Fruit fly (Drosophila melanogaster) whole organism, embryonic: ENCODE data around the gene CG43350.

ENCODE experiments used
- ATbp ChIP-seq: fragments of 200-800 bp; sonication (Bioruptor generic); optimal IDR thresholded peaks from 2 replicates; lab custom pipeline; 2017; ENCODE audit warnings: missing biosample characterization, mild to moderate bottlenecking, missing genetic modification characterization, missing genetic modification reagents
- B-H2 ChIP-seq: fragments of 200-800 bp; sonication (Bioruptor generic); optimal IDR thresholded peaks from 2 replicates; lab custom pipeline; 2018; ENCODE audit warnings: missing biosample characterization, mild to moderate bottlenecking, missing genetic modification characterization
- CG10267 ChIP-seq: fragments of 200-800 bp; sonication (Bioruptor generic); optimal IDR thresholded peaks from 2 replicates; lab custom pipeline; 2018; ENCODE audit warnings: missing biosample characterization, mild to moderate bottlenecking, missing genetic modification characterization, moderate library complexity
- CG10321 ChIP-seq: fragments of 200-800 bp; sonication (Bioruptor generic); IDR thresholded peaks from 2 replicates; pipeline ENCODE4 v1.3.6; 2022; ENCODE audit warnings: missing biosample characterization, missing genetic modification characterization
- CG11695 ChIP-seq: fragments of 200-800 bp; sonication (Bioruptor generic); IDR thresholded peaks from 3 replicates; pipeline ENCODE4 v1.3.6; 2022; ENCODE audit warnings: missing biosample characterization, missing genetic modification characterization
- CG12155 ChIP-seq: fragments of 200-800 bp; sonication (Bioruptor generic); optimal IDR thresholded peaks from 3 replicates; lab custom pipeline; 2016; ENCODE audit warnings: missing biosample characterization, missing genetic modification characterization
- CG12391 ChIP-seq: fragments of 200-800 bp; sonication (Bioruptor generic); optimal IDR thresholded peaks from 3 replicates; lab custom pipeline; 2018; ENCODE audit warnings: missing biosample characterization, mild to moderate bottlenecking, missing genetic modification characterization, moderate library complexity
- CG15696 ChIP-seq: fragments of 200-800 bp; sonication (Bioruptor generic); optimal IDR thresholded peaks from 2 replicates; lab custom pipeline; 2019; ENCODE audit warnings: missing biosample characterization, mild to moderate bottlenecking, missing genetic modification characterization, moderate library complexity
- CG1832 ChIP-seq: fragments of 200-800 bp; sonication (Bioruptor generic); optimal IDR thresholded peaks from 2 replicates; lab custom pipeline; 2017; ENCODE audit warnings: missing biosample characterization, mild to moderate bottlenecking, missing genetic modification characterization, inconsistent platforms
- CG32532 ChIP-seq: fragments of 200-800 bp; sonication (Bioruptor generic); IDR thresholded peaks from 2 replicates; pipeline ENCODE4 v1.3.6; 2022; ENCODE audit warnings: missing biosample characterization, missing genetic modification characterization
- CG32767 ChIP-seq: fragments of 200-800 bp; sonication (Bioruptor generic); IDR thresholded peaks from 2 replicates; pipeline ENCODE4 v1.3.6; 2022; ENCODE audit warnings: missing biosample characterization, missing genetic modification characterization
- CG32772 ChIP-seq: fragments of 200-800 bp; sonication (Bioruptor generic); IDR thresholded peaks from 2 replicates; pipeline ENCODE4 v1.3.6; 2022; ENCODE audit warnings: missing biosample characterization, missing genetic modification characterization
- CG34376 ChIP-seq: fragments of 200-800 bp; sonication (Bioruptor generic); optimal IDR thresholded peaks from 2 replicates; lab custom pipeline; 2018; ENCODE audit warnings: missing biosample characterization, mild to moderate bottlenecking, missing genetic modification characterization
- CG5180 ChIP-seq: fragments of 200-800 bp; sonication (Bioruptor generic); optimal IDR thresholded peaks from 3 replicates; lab custom pipeline; 2017; ENCODE audit warnings: missing biosample characterization, missing genetic modification characterization, mild to moderate bottlenecking, moderate library complexity, missing genetic modification reagents
- CG8281 ChIP-seq: fragments of 200-800 bp; sonication (Bioruptor generic); optimal IDR thresholded peaks from 2 replicates; lab custom pipeline; 2018; ENCODE audit warnings: missing biosample characterization, mild to moderate bottlenecking, missing genetic modification characterization, moderate library complexity
- CG8359 ChIP-seq: fragments of 200-800 bp; sonication (Bioruptor generic); optimal IDR thresholded peaks from 2 replicates; lab custom pipeline; 2017; ENCODE audit warnings: missing biosample characterization, mild to moderate bottlenecking, missing genetic modification characterization, borderline replicate concordance
- CG8388 ChIP-seq: fragments of 200-800 bp; sonication (Bioruptor generic); optimal IDR thresholded peaks from 2 replicates; lab custom pipeline; 2019; ENCODE audit warnings: missing biosample characterization, mild to moderate bottlenecking, missing genetic modification characterization, moderate library complexity
- CG9609 ChIP-seq: fragments of 200-800 bp; sonication (Bioruptor generic); optimal IDR thresholded peaks from 3 replicates; lab custom pipeline; 2016; ENCODE audit warnings: missing biosample characterization, missing genetic modification characterization
- CG9876 ChIP-seq: fragments of 200-800 bp; sonication (Bioruptor generic); optimal IDR thresholded peaks from 2 replicates; lab custom pipeline; 2016; ENCODE audit warnings: missing biosample characterization, missing genetic modification characterization
- CG9932 ChIP-seq: fragments of 200-800 bp; sonication (Bioruptor generic); IDR thresholded peaks from 2 replicates; pipeline ENCODE4 v1.3.6; 2022; ENCODE audit warnings: missing biosample characterization, missing genetic modification characterization
- Eip74EF ChIP-seq, 2 experiments: fragments of 200-800 bp in 1 of 2; fragments of >200 bp in 1 of 2; sonication (Bioruptor generic) in 1 of 2; optimal IDR thresholded peaks; 2 replicates each; lab custom pipeline; 2017 to 2019; ENCODE audit warnings: missing biosample characterization in 2 of 2, missing genetic modification characterization in 2 of 2, mild to moderate bottlenecking in 1 of 2, moderate library complexity in 1 of 2
- Ets65A ChIP-seq: fragments of 200-800 bp; sonication (Bioruptor generic); peaks from one replicate; lab custom pipeline; 2016; ENCODE audit warnings: missing biosample characterization, missing genetic modification characterization
- Hand ChIP-seq: fragments of 200-800 bp; sonication (Bioruptor generic); optimal IDR thresholded peaks from 2 replicates; lab custom pipeline; 2017; ENCODE audit warnings: mild to moderate bottlenecking, missing biosample characterization, missing genetic modification reagents, missing genetic modification characterization
- Kr ChIP-seq: fragments of 200-800 bp; sonication (Bioruptor generic); optimal IDR thresholded peaks from 2 replicates; lab custom pipeline; 2017; ENCODE audit warnings: missing biosample characterization, mild to moderate bottlenecking, missing genetic modification characterization
- Lhr ChIP-seq: fragments of 200-800 bp; sonication (Bioruptor generic); optimal IDR thresholded peaks from 3 replicates; lab custom pipeline; 2017; ENCODE audit warnings: mild to moderate bottlenecking, missing biosample characterization, missing genetic modification reagents, missing genetic modification characterization
- Max ChIP-seq: fragments of 200-800 bp; sonication (Bioruptor generic); optimal IDR thresholded peaks from 2 replicates; lab custom pipeline; 2016; ENCODE audit warnings: missing biosample characterization, mild to moderate bottlenecking, missing genetic modification characterization
- NK7.1 ChIP-seq: fragments of 200-800 bp; sonication (Bioruptor generic); optimal IDR thresholded peaks from 3 replicates; lab custom pipeline; 2016; ENCODE audit warnings: missing biosample characterization, missing genetic modification characterization
- NfI ChIP-seq: fragments of 200-800 bp; sonication (Bioruptor generic); optimal IDR thresholded peaks from 3 replicates; lab custom pipeline; 2018; ENCODE audit warnings: missing biosample characterization, mild to moderate bottlenecking, missing genetic modification characterization, moderate library complexity
- Rx ChIP-seq: fragments of 200-800 bp; sonication (Bioruptor generic); IDR thresholded peaks from 2 replicates; pipeline ENCODE4 v1.3.6; 2022; ENCODE audit warnings: missing biosample characterization, missing genetic modification characterization
- ap ChIP-seq: fragments of 200-800 bp; sonication (Bioruptor generic); IDR thresholded peaks from 2 replicates; pipeline ENCODE4 v1.3.6; 2022; ENCODE audit warnings: missing biosample characterization, missing genetic modification characterization
- ase ChIP-seq: fragments of 200-800 bp; sonication (Bioruptor generic); IDR thresholded peaks from 3 replicates; pipeline ENCODE4 v1.3.6; 2022; ENCODE audit warnings: missing biosample characterization, missing genetic modification characterization
- bbx ChIP-seq: fragments of 200-800 bp; sonication (Bioruptor generic); IDR thresholded peaks from 2 replicates; pipeline ENCODE4 v1.3.6; 2022; ENCODE audit warnings: missing biosample characterization, missing genetic modification characterization; ENCODE audit not compliant: partially characterized antibody
- bowl ChIP-seq: fragments of 200-800 bp; sonication (Bioruptor generic); IDR thresholded peaks from 2 replicates; pipeline ENCODE4 v1.3.6; 2022; ENCODE audit warnings: missing biosample characterization, missing genetic modification characterization
- da ChIP-seq: fragments of 200-800 bp; sonication (Bioruptor generic); optimal IDR thresholded peaks from 2 replicates; lab custom pipeline; 2016; ENCODE audit warnings: missing biosample characterization, missing genetic modification characterization
- gfzf ChIP-seq: fragments of 200-800 bp; sonication (Bioruptor generic); optimal IDR thresholded peaks from 2 replicates; lab custom pipeline; 2016; ENCODE audit warnings: missing biosample characterization, mild to moderate bottlenecking, missing genetic modification characterization, moderate library complexity
- hb ChIP-seq: fragments of 200-800 bp; sonication (Bioruptor generic); IDR thresholded peaks from 3 replicates; pipeline ENCODE4 v1.3.6; 2022; ENCODE audit warnings: missing biosample characterization, missing genetic modification characterization; ENCODE audit not compliant: partially characterized antibody
- hkb ChIP-seq, 2 experiments: fragments of 200-800 bp in 1 of 2; fragments of >200 bp in 1 of 2; sonication (Bioruptor generic) in 1 of 2; IDR thresholded peaks in 1 of 2; optimal IDR thresholded peaks in 1 of 2; 2 replicates each; pipeline versions ENCODE4 v1.3.6 to Lab custom; 2017 to 2022; ENCODE audit warnings: missing biosample characterization in 1 of 2, missing genetic modification characterization in 1 of 2
- ken ChIP-seq: fragments of 200-800 bp; sonication (Bioruptor generic); IDR thresholded peaks from 3 replicates; pipeline ENCODE4 v1.3.6; 2022; ENCODE audit warnings: missing biosample characterization, missing genetic modification characterization
- luna ChIP-seq: fragments of 200-800 bp; sonication (Bioruptor generic); optimal IDR thresholded peaks from 2 replicates; lab custom pipeline; 2016; ENCODE audit warnings: missing biosample characterization, missing genetic modification characterization
- prd ChIP-seq, 3 experiments: fragments of >200 bp in 2 of 3; fragments of 200-800 bp in 1 of 3; sonication (Bioruptor generic) in 1 of 3; optimal IDR thresholded peaks in 2 of 3; IDR thresholded peaks in 1 of 3; 2 replicates in 2 of 3; 3 replicates in 1 of 3; pipeline versions ENCODE4 v1.3.6 to Lab custom; 2017 to 2022; ENCODE audit warnings: missing biosample characterization in 1 of 3, missing genetic modification characterization in 1 of 3
- rib ChIP-seq: fragments of 200-800 bp; sonication (Bioruptor generic); IDR thresholded peaks from 2 replicates; pipeline ENCODE4 v1.3.6; 2022; ENCODE audit warnings: missing biosample characterization, missing genetic modification characterization
- schlank ChIP-seq: fragments of 200-800 bp; sonication (Bioruptor generic); optimal IDR thresholded peaks from 2 replicates; lab custom pipeline; 2018; ENCODE audit warnings: missing biosample characterization, mild to moderate bottlenecking, missing genetic modification characterization
- scrt ChIP-seq: fragments of 200-800 bp; sonication (Bioruptor generic); optimal IDR thresholded peaks from 2 replicates; lab custom pipeline; 2018; ENCODE audit warnings: missing biosample characterization, mild to moderate bottlenecking, missing genetic modification characterization, moderate library complexity
- toy ChIP-seq: fragments of 200-800 bp; sonication (Bioruptor generic); IDR thresholded peaks from 2 replicates; pipeline ENCODE4 v1.3.6; 2022; ENCODE audit warnings: missing biosample characterization, missing genetic modification characterization
- trh ChIP-seq: fragments of 200-800 bp; sonication (Bioruptor generic); optimal IDR thresholded peaks from 2 replicates; lab custom pipeline; 2016; ENCODE audit warnings: missing biosample characterization, missing genetic modification characterization
- ttk ChIP-seq: fragments of 200-800 bp; sonication (Bioruptor generic); IDR thresholded peaks from 2 replicates; pipeline ENCODE4 v2.1.2; 2022; ENCODE audit warnings: missing biosample characterization, missing genetic modification characterization
- z ChIP-seq: fragments of 200-800 bp; sonication (Bioruptor generic); IDR thresholded peaks from 3 replicates; pipeline ENCODE4 v1.3.6; 2022; ENCODE audit warnings: missing biosample characterization, missing genetic modification characterization
- zen2 ChIP-seq: fragments of 200-800 bp; sonication (Bioruptor generic); IDR thresholded peaks from 3 replicates; pipeline ENCODE4 v1.3.6; 2022; ENCODE audit warnings: missing biosample characterization, missing genetic modification characterization; ENCODE audit not compliant: partially characterized antibody

CG43350 gene

DNA sequence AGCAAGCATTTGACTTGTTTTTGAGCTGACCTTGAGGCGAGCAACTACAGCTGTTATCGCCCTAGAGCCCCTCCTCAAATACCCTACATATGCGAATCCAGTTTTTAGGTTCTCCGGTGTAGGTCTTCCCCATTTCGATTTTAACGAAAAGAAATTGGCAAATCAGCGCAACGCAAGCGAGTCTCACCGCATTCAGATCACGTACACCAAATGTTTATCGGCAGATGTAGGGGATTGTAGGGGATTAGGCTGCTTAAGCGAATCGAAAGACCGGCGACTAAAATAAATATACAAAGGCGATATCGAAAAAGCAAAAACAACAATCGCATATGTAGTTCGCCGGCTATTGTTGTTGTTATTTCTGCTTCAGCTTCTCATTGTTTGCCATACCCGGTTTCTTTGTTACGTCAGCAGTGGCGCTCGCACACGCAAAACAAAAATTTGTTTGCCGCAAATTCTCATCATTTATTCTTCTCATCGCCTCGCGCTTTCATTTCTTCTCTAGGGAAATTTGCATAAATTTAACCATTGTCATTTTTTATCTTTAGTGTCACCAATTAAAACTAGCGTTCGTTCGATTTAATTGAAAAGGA lies 38.8 kb downstream of the CG43350 start (continued):
- TF ChIP-seq hkb (optimal IDR thresholded peaks at IDR 0.05; lab: Kevin White, UChicago) (no peak), hkb (GFP tag; IDR thresholded peaks at IDR 0.05; lab: Robert Waterston, UW) (peak; percentile 69), B-H2 (GFP tag; lab: Kevin White, UChicago) (peak; percentile 8), CG9932 (GFP tag; lab: Robert Waterston, UW) (peak; percentile 93), Ets65A (GFP tag; lab: Kevin White, UChicago) (peak; percentile 96), zen2 (GFP tag; lab: Robert Waterston, UW) (no peak), CG1832 (GFP tag; lab: Kevin White, UChicago) (no peak), Eip74EF (GFP tag; optimal IDR thresholded peaks at IDR 0.05; lab: Kevin White, UChicago) (no peak), da (GFP tag; lab: Kevin White, UChicago) (peak; percentile 45), CG32767 (GFP tag; lab: Robert Waterston, UW) (no peak), gfzf (GFP tag; lab: Kevin White, UChicago) (no peak), bbx (GFP tag; lab: Robert Waterston, UW) (no peak), CG5180 (no peak), prd (optimal IDR thresholded peaks at IDR 0.05; lab: Kevin White, UChicago) (no peak), prd (GFP tag; IDR thresholded peaks at IDR 0.05; lab: Robert Waterston, UW) (peak; percentile 66), CG34376 (GFP tag; lab: Kevin White, UChicago) (no peak), ase (GFP tag; lab: Robert Waterston, UW) (0 out of 3 replicates have a peak, but pooled peaks have one; percentile 27), Kr (GFP tag; lab: Kevin White, UChicago) (no peak), CG12391 (tag; lab: Kevin White, UChicago) (peak; percentile 35), Lhr (GFP tag; lab: Kevin White, UChicago) (no peak), CG10321 (GFP tag; lab: Robert Waterston, UW) (no peak), CG11695 (GFP tag; lab: Robert Waterston, UW) (peak; percentile 61; the same call in 2 of the 3 replicates), CG12155 (GFP tag; lab: Kevin White, UChicago) (peak; percentile 81), CG9876 (peak; percentile 65), ATbp (peak; percentile 13), hb (GFP tag; lab: Robert Waterston, UW) (no peak), trh (GFP tag; lab: Kevin White, UChicago) (no peak), NfI (GFP tag; lab: Kevin White, UChicago) (peak; percentile 66), CG8359 (no peak), Hand (no peak), CG9609 (GFP tag; lab: Kevin White, UChicago) (peak; percentile 65), bowl (GFP tag; lab: Robert Waterston, UW) (no peak), ap (peak; percentile 66), schlank (peak; percentile 82), CG10267 (tag; lab: Kevin White, UChicago) (no peak), luna (GFP tag; lab: Kevin White, UChicago) (peak; percentile 46), toy (0 out of 2 replicates have a peak, but pooled peaks have one; percentile 35), scrt (GFP tag; lab: Kevin White, UChicago) (peak; percentile 41), ttk (GFP tag; lab: Robert Waterston, UW) (0 out of 2 replicates have a peak, but pooled peaks have one; percentile 16), NK7.1 (GFP tag; lab: Kevin White, UChicago) (peak; percentile 77), z (GFP tag; lab: Robert Waterston, UW) (no peak), CG32532 (GFP tag; lab: Robert Waterston, UW) (peak; percentile 85), Max (peak; percentile 40), CG32772 (GFP tag; lab: Robert Waterston, UW) (peak; percentile 63; the same call in 1 of the 2 replicates), Rx (no peak), CG8388 (GFP tag; lab: Kevin White, UChicago) (no peak), ken (0 out of 3 replicates have a peak, but pooled peaks have one; percentile 54), CG15696 (tag; lab: Kevin White, UChicago) (peak; percentile 14), CG8281 (tag; lab: Kevin White, UChicago) (peak; percentile 21), rib (GFP tag; lab: Robert Waterston, UW) (peak; percentile 81)
